Worm (Caenorhabditis elegans): ENCODE measurements around the gene mig-38.

DNA sequence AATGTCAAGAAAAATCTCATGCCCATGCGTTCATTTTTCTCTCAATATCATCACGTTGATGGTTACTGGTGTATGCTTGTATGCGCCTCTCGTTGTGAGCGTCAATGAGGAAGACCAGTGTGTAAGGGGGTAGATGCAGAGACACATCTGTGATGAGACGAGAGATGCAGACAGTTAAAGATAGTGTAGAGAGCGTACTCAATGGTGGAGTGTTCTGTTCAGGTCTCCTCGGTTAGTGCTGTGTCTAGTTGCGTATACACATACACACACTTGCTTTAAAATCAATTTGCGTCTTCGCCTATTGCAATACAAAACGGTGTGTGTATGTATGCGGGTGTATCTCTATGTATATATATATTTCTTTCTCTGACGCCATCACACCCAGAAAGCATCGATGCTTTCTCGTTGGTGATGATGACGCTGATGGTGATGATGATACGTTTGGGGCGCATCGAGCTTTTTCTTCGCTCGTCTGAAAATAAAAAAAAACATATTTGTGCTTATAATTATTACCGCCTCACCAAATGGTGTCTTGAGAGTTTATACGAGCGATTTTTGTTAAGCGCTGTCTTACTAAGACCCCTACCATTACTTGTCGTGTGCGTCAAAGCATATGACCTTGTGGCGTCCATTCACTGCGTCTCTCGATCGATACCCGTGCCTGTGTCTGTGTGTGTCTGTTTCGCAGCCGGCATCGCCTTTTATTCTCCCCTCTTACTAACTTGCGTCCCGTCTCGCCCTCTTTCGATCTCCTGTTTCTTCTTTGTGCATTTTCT, 441 bp upstream of the mig-38 start, which contains the start of gene F40F11.3:
- TF ChIP-seq R02D3.7 (tag; optimal IDR thresholded peaks at IDR 0.05) (peak; percentile 6), mdl-1 (tag; optimal IDR thresholded peaks at IDR 0.05) (peak; percentile 23 to 80), ama-1 (optimal IDR thresholded peaks at IDR 0.05) (no peak), lin-39 (tag; optimal IDR thresholded peaks at IDR 0.05) (no peak), nhr-237 (tag; optimal IDR thresholded peaks at IDR 0.05) (no peak), lin-13 (GFP tag; optimal IDR thresholded peaks at IDR 0.05) (peak; percentile 67), ztf-11 (tag; optimal IDR thresholded peaks at IDR 0.05) (no peak), lin-11 (tag; optimal IDR thresholded peaks at IDR 0.05) (peak; percentile 25), snpc-4 (tag; optimal IDR thresholded peaks at IDR 0.05) (peak; percentile 63), sem-4 (tag; optimal IDR thresholded peaks at IDR 0.05) (peak; percentile 92), blmp-1 (tag; optimal IDR thresholded peaks at IDR 0.05; ENCODE audit: insufficient read depth) (peak; percentile 80), ztf-4 (tag; optimal IDR thresholded peaks at IDR 0.05) (peak; percentile 94), fos-1 (tag; optimal IDR thresholded peaks at IDR 0.05) (peak; percentile 88), crh-2 (tag; optimal IDR thresholded peaks at IDR 0.05) (peak; percentile 91)
